Worm (Caenorhabditis elegans) whole organism, L4/young adult: ENCODE measurements around the gene warf-1.

ENCODE experiments used
- W03F9.2 ChIP-seq: fragments of 150-350 bp; optimal IDR thresholded peaks from 2 replicates; lab custom pipeline; 2014; ENCODE audit warnings: missing biosample characterization, missing genetic modification characterization
- dao-5 ChIP-seq: sonication (generic microtip); optimal IDR thresholded peaks from 2 replicates; lab custom pipeline; 2016; ENCODE audit warnings: missing genotype, missing genetic modification characterization, moderate library complexity, missing compliant biosample characterization
- him-1 ChIP-seq: sonication (generic microtip); optimal IDR thresholded peaks from 2 replicates; lab custom pipeline; 2016; ENCODE audit warnings: missing genotype, missing genetic modification reagents, missing genetic modification characterization, missing compliant biosample characterization

ce11 chrIV:7650433-7650832 is 15.8 kb downstream of the warf-1 start:
- TF ChIP-seq him-1 (tag; lab: Kevin White, UChicago), result no peak
- TF ChIP-seq W03F9.2 (tag; lab: Kevin White, UChicago), result no peak
- no peak for TF ChIP-seq dao-5 (tag; lab: Kevin White, UChicago)
